Worm (Caenorhabditis elegans) whole organism, early embryonic: ENCODE results near the gene R10E4.9.

Experiments
- B0310.2 ChIP-seq: sonication (generic microtip); optimal IDR thresholded peaks from 2 replicates; lab custom pipeline; 2016; ENCODE audit warnings: mild to moderate bottlenecking, missing genetic modification characterization, missing compliant biosample characterization
- F13C5.2 ChIP-seq: sonication (generic microtip); optimal IDR thresholded peaks from 2 replicates; lab custom pipeline; 2017; ENCODE audit warnings: mild to moderate bottlenecking, missing genetic modification characterization, inconsistent platforms, missing compliant biosample characterization
- aly-1 ChIP-seq: sonication (generic microtip); optimal IDR thresholded peaks from 2 replicates; lab custom pipeline; 2016; ENCODE audit warnings: missing genetic modification characterization, missing compliant biosample characterization
- ama-1 ChIP-seq: fragments of 150-350 bp; optimal IDR thresholded peaks from 2 replicates; lab custom pipeline; 2014
- ceh-13 ChIP-seq: fragments of 200-800 bp; sonication (Bioruptor generic); optimal IDR thresholded peaks from 2 replicates; lab custom pipeline; 2018; ENCODE audit warnings: mild to moderate bottlenecking, missing genetic modification characterization, missing compliant biosample characterization
- ceh-36 ChIP-seq: sonication (generic microtip); optimal IDR thresholded peaks from 2 replicates; lab custom pipeline; 2016; ENCODE audit warnings: missing genetic modification characterization, inconsistent platforms, missing compliant biosample characterization
- ets-7 ChIP-seq: sonication (generic microtip); optimal IDR thresholded peaks from 2 replicates; lab custom pipeline; 2016; ENCODE audit warnings: missing genotype, missing genetic modification characterization, missing compliant biosample characterization
- flt-1 ChIP-seq: fragments of 200-800 bp; sonication (Bioruptor generic); IDR thresholded peaks from 2 replicates; pipeline ENCODE4 v1.3.6; 2022; ENCODE audit warnings: missing genetic modification characterization, missing compliant biosample characterization
- hmbx-1 ChIP-seq: sonication (generic microtip); optimal IDR thresholded peaks from 2 replicates; lab custom pipeline; 2016; ENCODE audit warnings: mild to moderate bottlenecking, missing genetic modification characterization, missing compliant biosample characterization
- hmg-4 ChIP-seq: fragments of 200-800 bp; sonication (Bioruptor generic); optimal IDR thresholded peaks from 2 replicates; lab custom pipeline; 2018; ENCODE audit warnings: mild to moderate bottlenecking, missing genetic modification characterization, missing compliant biosample characterization
- hnd-1 ChIP-seq: sonication (generic microtip); optimal IDR thresholded peaks from 2 replicates; lab custom pipeline; 2016; ENCODE audit warnings: missing genetic modification characterization, missing compliant biosample characterization
- pes-1 ChIP-seq: fragments of 200-800 bp; sonication (Bioruptor generic); IDR thresholded peaks from 2 replicates; pipeline ENCODE4 v1.3.6; 2022; ENCODE audit warnings: missing genetic modification reagents, missing genetic modification characterization, missing compliant biosample characterization
- scrt-1 ChIP-seq: fragments of 200-800 bp; sonication (Bioruptor generic); IDR thresholded peaks from 2 replicates; pipeline ENCODE4 v1.3.6; 2022; ENCODE audit warnings: missing genetic modification characterization, missing compliant biosample characterization
- sea-1 ChIP-seq: fragments of 200-800 bp; sonication (Bioruptor generic); conservative IDR thresholded peaks from 2 replicates; pipeline ENCODE4 v1.3.6; 2022; ENCODE audit warnings: missing genetic modification characterization, missing compliant biosample characterization
- tbx-11 ChIP-seq: fragments of 200-800 bp; sonication (Bioruptor generic); IDR thresholded peaks from 2 replicates; pipeline ENCODE4 v1.3.6; 2022; ENCODE audit warnings: missing genetic modification characterization, missing compliant biosample characterization
- tbx-37 ChIP-seq: fragments of 200-800 bp; sonication (Bioruptor generic); conservative IDR thresholded peaks from 2 replicates; pipeline ENCODE4 v1.3.6; 2022; ENCODE audit warnings: missing genetic modification reagents, missing genetic modification characterization, missing compliant biosample characterization
- tra-4 ChIP-seq: sonication (generic microtip); optimal IDR thresholded peaks from 2 replicates; lab custom pipeline; 2017; ENCODE audit warnings: missing genetic modification characterization, missing compliant biosample characterization

R10E4.9 gene

ce11 chrIII:4289952-4290351 is 12.2 kb downstream of the R10E4.9 start:
- TF ChIP-seq F13C5.2 (tag; lab: Kevin White, UChicago) (no peak), hnd-1 (tag; lab: Kevin White, UChicago) (no peak), tra-4 (tag; lab: Kevin White, UChicago) (no peak), ceh-36 (tag; lab: Kevin White, UChicago) (no peak), tbx-37 (no peak), B0310.2 (tag; lab: Kevin White, UChicago) (no peak), flt-1 (GFP tag; lab: Robert Waterston, UW) (no peak), ceh-13 (GFP tag; lab: Kevin White, UChicago) (no peak), scrt-1 (GFP tag; lab: Robert Waterston, UW) (no peak), hmbx-1 (tag; lab: Kevin White, UChicago) (no peak), sea-1 (GFP tag; lab: Robert Waterston, UW) (no peak), hmg-4 (GFP tag; lab: Kevin White, UChicago) (no peak), tbx-11 (GFP tag; lab: Robert Waterston, UW) (no peak)

ce11 chrIII:4287379-4287778 is 14.8 kb downstream of the R10E4.9 start, which contains the start of gene R10E4.3:
Gene R10E4.3, minus strand, starts transcription at chrIII:4287479.
- no peak for TF ChIP-seq hnd-1 (tag; lab: Kevin White, UChicago)
- TF ChIP-seq tbx-37: no peak
- TF ChIP-seq ceh-36 (tag; lab: Kevin White, UChicago): no peak
- no peak for TF ChIP-seq scrt-1 (GFP tag; lab: Robert Waterston, UW)

- no peak for TF ChIP-seq F13C5.2 (tag; lab: Kevin White, UChicago)
- TF ChIP-seq hnd-1 (tag; lab: Kevin White, UChicago): no peak
- TF ChIP-seq hmbx-1 (tag; lab: Kevin White, UChicago): no peak
- no peak for TF ChIP-seq tbx-37
Observed at ce11 chrIII:4284732-4285165, 17.4 kb downstream of the R10E4.9 start.

DNA sequence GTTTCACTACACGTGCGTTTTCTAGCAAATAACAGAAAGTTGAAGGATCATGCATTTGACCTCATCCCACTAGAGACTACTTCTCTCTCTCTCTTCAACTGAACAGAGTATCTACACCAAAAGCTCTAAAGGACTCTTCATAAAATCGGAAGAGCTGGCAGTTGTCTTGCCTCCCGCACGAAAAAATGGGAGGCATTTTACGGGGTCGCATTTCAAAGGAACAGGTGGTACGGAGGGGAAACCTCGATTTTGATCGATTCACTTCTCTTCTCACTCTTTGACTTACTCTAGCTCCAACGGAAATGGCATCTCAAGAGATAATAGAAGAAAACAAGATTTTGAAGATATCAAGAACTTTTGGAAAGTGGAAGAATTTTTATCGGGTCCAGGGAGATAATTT is 19.0 kb downstream of the R10E4.9 start:
- TF ChIP-seq ceh-13 (GFP tag; lab: Kevin White, UChicago) (no peak), tra-4 (tag; lab: Kevin White, UChicago) (no peak), tbx-11 (GFP tag; lab: Robert Waterston, UW) (no peak), sea-1 (GFP tag; lab: Robert Waterston, UW) (no peak), tbx-37 (no peak), ets-7 (tag; lab: Kevin White, UChicago) (no peak), F13C5.2 (tag; lab: Kevin White, UChicago) (no peak), hmbx-1 (tag; lab: Kevin White, UChicago) (no peak), hnd-1 (tag; lab: Kevin White, UChicago) (no peak), flt-1 (GFP tag; lab: Robert Waterston, UW) (no peak), ama-1 (lab: Kevin White, UChicago) (no peak), aly-1 (no peak), pes-1 (no peak), scrt-1 (GFP tag; lab: Robert Waterston, UW) (no peak), ceh-36 (tag; lab: Kevin White, UChicago) (no peak), hmg-4 (GFP tag; lab: Kevin White, UChicago) (no peak)

DNA sequence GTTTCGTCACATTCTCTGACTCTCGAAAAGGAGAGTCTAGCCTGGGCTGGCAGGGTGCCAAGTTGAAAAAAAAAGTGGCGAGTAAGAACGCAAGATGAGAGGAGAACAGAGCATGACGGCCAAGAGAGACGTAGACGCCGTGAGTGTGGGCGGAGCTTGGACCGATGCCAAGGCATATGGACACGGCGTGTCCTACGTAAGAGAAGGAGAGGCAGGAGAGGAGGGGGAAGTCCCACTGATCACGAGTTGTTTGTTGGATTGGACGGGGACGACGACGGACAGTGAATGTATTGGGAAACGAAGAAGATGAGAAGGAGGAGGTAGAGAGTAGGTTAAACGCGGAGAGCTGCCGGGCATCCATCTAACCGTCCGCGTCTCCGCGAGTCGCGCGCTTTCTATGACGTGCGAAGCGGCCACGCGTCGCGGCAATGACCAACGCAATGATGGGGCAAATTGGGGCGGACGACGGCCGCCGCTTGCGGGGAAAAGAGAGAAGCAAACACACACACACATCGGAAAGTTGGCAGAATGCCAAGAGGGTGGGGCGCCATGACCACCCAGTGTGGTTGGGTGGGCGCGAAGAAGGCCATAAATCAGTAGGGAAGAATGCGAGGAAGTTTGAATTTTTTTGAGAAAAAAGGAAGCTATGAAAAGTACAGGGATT is 20.1 kb downstream of the R10E4.9 start:
- TF ChIP-seq flt-1 (GFP tag; lab: Robert Waterston, UW) (0 out of 2 replicates have a peak, but pooled peaks have one; percentile 27), ets-7 (tag; lab: Kevin White, UChicago) (peak; percentile 47), ceh-13 (GFP tag; lab: Kevin White, UChicago) (peak; percentile 18), ceh-36 (tag; lab: Kevin White, UChicago) (no peak), F13C5.2 (tag; lab: Kevin White, UChicago) (peak; percentile 80), tbx-11 (GFP tag; lab: Robert Waterston, UW) (no peak; the same call in none of the 2 replicates), pes-1 (no peak; the same call in 1 of the 2 replicates), hmg-4 (GFP tag; lab: Kevin White, UChicago) (peak; percentile 89), sea-1 (GFP tag; lab: Robert Waterston, UW) (peak; percentile 32; the same call in 1 of the 2 replicates), hnd-1 (tag; lab: Kevin White, UChicago) (no peak), aly-1 (peak; percentile 59)

- TF ChIP-seq scrt-1 (GFP tag; lab: Robert Waterston, UW) (peak; percentile 51; the same call in 1 of the 2 replicates), tbx-11 (GFP tag; lab: Robert Waterston, UW) (no peak), F13C5.2 (tag; lab: Kevin White, UChicago) (peak; percentile 60), ets-7 (tag; lab: Kevin White, UChicago) (peak; percentile 31), ceh-36 (tag; lab: Kevin White, UChicago) (no peak), flt-1 (GFP tag; lab: Robert Waterston, UW) (no peak; the same call in 1 of the 2 replicates), aly-1 (peak; percentile 78), pes-1 (peak; percentile 49; the same call in 1 of the 2 replicates), hnd-1 (tag; lab: Kevin White, UChicago) (no peak), hmbx-1 (tag; lab: Kevin White, UChicago) (no peak), B0310.2 (tag; lab: Kevin White, UChicago) (peak; percentile 41), tra-4 (tag; lab: Kevin White, UChicago) (peak; percentile 13), hmg-4 (GFP tag; lab: Kevin White, UChicago) (peak; percentile 80), tbx-37 (no peak), ama-1 (lab: Kevin White, UChicago) (no peak), ceh-13 (GFP tag; lab: Kevin White, UChicago) (no peak), sea-1 (GFP tag; lab: Robert Waterston, UW) (peak; percentile 83; the same call in 1 of the 2 replicates)
Observed at ce11 chrIII:4280215-4281173, 21.7 kb downstream of the R10E4.9 start, which contains the start of gene sup-26. Gene sup-26, minus strand, starts transcription at chrIII:4280224.
